Fruit fly (Drosophila melanogaster) whole organism, embryonic: ENCODE measurements around the gene CG11970.
A peak's percentile ranks its signal among the peaks of the same experiment; 100 is the strongest.

Experiments used
- Ada2b ChIP-seq: fragments of 200-800 bp; sonication (Bioruptor generic); IDR thresholded peaks from 2 replicates; pipeline ENCODE4 v1.3.6; 2022; ENCODE audit warnings: missing biosample characterization, missing genetic modification characterization
- Asciz ChIP-seq: fragments of 200-800 bp; sonication (Bioruptor generic); optimal IDR thresholded peaks from 2 replicates; lab custom pipeline; 2017; ENCODE audit warnings: missing biosample characterization, mild to moderate bottlenecking, missing genetic modification characterization, missing genetic modification reagents
- Awh ChIP-seq: fragments of 200-800 bp; sonication (Bioruptor generic); IDR thresholded peaks from 2 replicates; pipeline ENCODE4, ENCODE4 v1.3.6; 2022; ENCODE audit warnings: missing biosample characterization, missing genetic modification characterization
- CG10267 ChIP-seq: fragments of 200-800 bp; sonication (Bioruptor generic); optimal IDR thresholded peaks from 2 replicates; lab custom pipeline; 2018; ENCODE audit warnings: missing biosample characterization, mild to moderate bottlenecking, missing genetic modification characterization, moderate library complexity
- CG10366 ChIP-seq: fragments of 200-800 bp; sonication (Bioruptor generic); IDR thresholded peaks from 2 replicates; pipeline ENCODE4 v1.3.6; 2022; ENCODE audit warnings: missing biosample characterization, missing genetic modification characterization
- CG10979 ChIP-seq: fragments of 200-800 bp; sonication (Bioruptor generic); optimal IDR thresholded peaks from 2 replicates; lab custom pipeline; 2018; ENCODE audit warnings: missing biosample characterization, mild to moderate bottlenecking, missing genetic modification characterization, moderate library complexity
- CG11695 ChIP-seq: fragments of 200-800 bp; sonication (Bioruptor generic); IDR thresholded peaks from 3 replicates; pipeline ENCODE4 v1.3.6; 2022; ENCODE audit warnings: missing biosample characterization, missing genetic modification characterization
- CG12942 ChIP-seq: fragments of 200-800 bp; sonication (Bioruptor generic); optimal IDR thresholded peaks from 3 replicates; lab custom pipeline; 2016; ENCODE audit warnings: missing biosample characterization, missing genetic modification characterization
- CG15011 ChIP-seq: fragments of 200-800 bp; sonication (Bioruptor generic); optimal IDR thresholded peaks from 3 replicates; lab custom pipeline; 2018; ENCODE audit warnings: missing biosample characterization, mild to moderate bottlenecking, missing genetic modification characterization
- CG17359 ChIP-seq: fragments of 200-800 bp; sonication (Bioruptor generic); optimal IDR thresholded peaks from 3 replicates; lab custom pipeline; 2018; ENCODE audit warnings: missing biosample characterization, mild to moderate bottlenecking, missing genetic modification characterization, moderate library complexity
- CG17361 ChIP-seq: fragments of 200-800 bp; sonication (Bioruptor generic); IDR thresholded peaks from 3 replicates; pipeline ENCODE4 v1.3.6; 2022; ENCODE audit warnings: missing biosample characterization, missing genetic modification characterization
- CG17829 ChIP-seq: fragments of 200-800 bp; optimal IDR thresholded peaks from 2 replicates; lab custom pipeline; 2019; ENCODE audit warnings: missing biosample characterization, mild to moderate bottlenecking, missing genetic modification characterization, moderate library complexity
- CG2120 ChIP-seq: fragments of 200-800 bp; sonication (Bioruptor generic); optimal IDR thresholded peaks from 3 replicates; lab custom pipeline; 2016; ENCODE audit warnings: missing biosample characterization, missing genetic modification characterization
- CG2199 ChIP-seq: fragments of 200-800 bp; sonication (Bioruptor generic); IDR thresholded peaks from 3 replicates; pipeline ENCODE4 v1.3.6; 2022; ENCODE audit warnings: missing biosample characterization, missing genetic modification characterization
- CG2678 ChIP-seq: fragments of 200-800 bp; sonication (Bioruptor generic); optimal IDR thresholded peaks from 3 replicates; lab custom pipeline; 2019; ENCODE audit warnings: missing biosample characterization, mild to moderate bottlenecking, missing genetic modification characterization, moderate library complexity
- CG3726 ChIP-seq: fragments of 200-800 bp; sonication (Bioruptor generic); IDR thresholded peaks from 3 replicates; pipeline ENCODE4, ENCODE4 v1.3.6; 2022; ENCODE audit warnings: missing biosample characterization, missing genetic modification characterization
- CG4360 ChIP-seq: fragments of 200-800 bp; sonication (Bioruptor generic); IDR thresholded peaks from 2 replicates; pipeline ENCODE4 v1.3.6; 2022; ENCODE audit warnings: missing biosample characterization, missing genetic modification characterization
- CG4730 ChIP-seq: fragments of 200-800 bp; sonication (Bioruptor generic); IDR thresholded peaks from 2 replicates; pipeline ENCODE4 v1.3.6; 2022; ENCODE audit warnings: missing biosample characterization, missing genetic modification characterization
- CG6254 ChIP-seq: fragments of 200-800 bp; sonication (Bioruptor generic); optimal IDR thresholded peaks from 3 replicates; lab custom pipeline; 2017; ENCODE audit warnings: mild to moderate bottlenecking, missing biosample characterization, missing genetic modification reagents, missing genetic modification characterization
- CG7372 ChIP-seq: fragments of 200-800 bp; sonication (Bioruptor generic); IDR thresholded peaks from 2 replicates; pipeline ENCODE4 v1.3.6; 2022; ENCODE audit warnings: missing biosample characterization, missing genetic modification characterization
- CG7556 ChIP-seq: fragments of 200-800 bp; sonication (Bioruptor generic); optimal IDR thresholded peaks from 2 replicates; lab custom pipeline; 2017; ENCODE audit warnings: missing biosample characterization, mild to moderate bottlenecking, missing genetic modification characterization
- CG8388 ChIP-seq: fragments of 200-800 bp; sonication (Bioruptor generic); optimal IDR thresholded peaks from 2 replicates; lab custom pipeline; 2019; ENCODE audit warnings: missing biosample characterization, mild to moderate bottlenecking, missing genetic modification characterization, moderate library complexity
- E2f1 ChIP-seq: fragments of 200-800 bp; sonication (Bioruptor generic); IDR thresholded peaks from 2 replicates; pipeline ENCODE4 v1.3.6; 2022; ENCODE audit warnings: missing biosample characterization, missing genetic modification characterization
- Eip74EF ChIP-seq, 2 experiments: fragments of 200-800 bp in 1 of 2; fragments of >200 bp in 1 of 2; sonication (Bioruptor generic) in 1 of 2; optimal IDR thresholded peaks; 2 replicates each; lab custom pipeline; 2017 to 2019; ENCODE audit warnings: missing biosample characterization in 2 of 2, missing genetic modification characterization in 2 of 2, mild to moderate bottlenecking in 1 of 2, moderate library complexity in 1 of 2
- Jarid2 ChIP-seq: fragments of 200-800 bp; sonication (Bioruptor generic); optimal IDR thresholded peaks from 3 replicates; lab custom pipeline; 2017; ENCODE audit warnings: mild to moderate bottlenecking, missing biosample characterization, missing genetic modification reagents, missing genetic modification characterization
- MESR4 ChIP-seq: fragments of 200-800 bp; sonication (Bioruptor generic); optimal IDR thresholded peaks from 2 replicates; lab custom pipeline; 2018; ENCODE audit warnings: missing biosample characterization, mild to moderate bottlenecking, missing genetic modification characterization, moderate library complexity
- Sox102F ChIP-seq: fragments of 200-800 bp; sonication (Bioruptor generic); optimal IDR thresholded peaks from 2 replicates; lab custom pipeline; 2018; ENCODE audit warnings: missing biosample characterization, mild to moderate bottlenecking, missing genetic modification characterization, moderate library complexity
- Sry-δ ChIP-seq: fragments of 200-800 bp; sonication (Bioruptor generic); optimal IDR thresholded peaks from 2 replicates; lab custom pipeline; 2016; ENCODE audit warnings: missing biosample characterization, missing genetic modification characterization
- Stat92E ChIP-seq, 3 experiments: fragments of >200 bp in 2 of 3; fragments of 200-800 bp in 1 of 3; sonication (Bioruptor generic) in 1 of 3; optimal IDR thresholded peaks; 2 replicates each; lab custom pipeline; 2017 to 2019; ENCODE audit warnings: missing biosample characterization in 3 of 3, missing genetic modification characterization in 3 of 3, mild to moderate bottlenecking in 1 of 3, moderate library complexity in 1 of 3
- Tbp ChIP-seq: fragments of >200 bp; optimal IDR thresholded peaks from 2 replicates; lab custom pipeline; 2018; ENCODE audit warnings: missing biosample characterization, missing genetic modification characterization
- Trl ChIP-seq, 3 experiments: fragments of >200 bp in 2 of 3; fragments of 200-800 bp in 1 of 3; sonication (Bioruptor generic) in 1 of 3; optimal IDR thresholded peaks; 2 replicates in 1 of 3; 3 replicates in 2 of 3; lab custom pipeline; 2016 to 2017; ENCODE audit warnings: missing biosample characterization in 1 of 3, missing genetic modification characterization in 1 of 3
- dysf ChIP-seq: fragments of 200-800 bp; sonication (Bioruptor generic); IDR thresholded peaks from 3 replicates; pipeline ENCODE4 v1.3.6; 2022; ENCODE audit warnings: missing biosample characterization, missing genetic modification characterization
- grau ChIP-seq: fragments of 200-800 bp; optimal IDR thresholded peaks from 3 replicates; lab custom pipeline; 2019; ENCODE audit warnings: missing biosample characterization, mild to moderate bottlenecking, missing genetic modification characterization, moderate library complexity
- h ChIP-seq: fragments of >200 bp; optimal IDR thresholded peaks from 2 replicates; lab custom pipeline; 2017
- kay ChIP-seq: fragments of 200-800 bp; sonication (Bioruptor generic); optimal IDR thresholded peaks from 2 replicates; lab custom pipeline; 2016; ENCODE audit warnings: missing biosample characterization, missing genetic modification characterization
- oc ChIP-seq: fragments of 200-800 bp; sonication (Bioruptor generic); optimal IDR thresholded peaks from 2 replicates; lab custom pipeline; 2018; ENCODE audit warnings: missing biosample characterization, mild to moderate bottlenecking, missing genetic modification characterization, moderate library complexity
- prd ChIP-seq, 3 experiments: fragments of >200 bp in 2 of 3; fragments of 200-800 bp in 1 of 3; sonication (Bioruptor generic) in 1 of 3; optimal IDR thresholded peaks in 2 of 3; IDR thresholded peaks in 1 of 3; 2 replicates in 2 of 3; 3 replicates in 1 of 3; pipeline versions ENCODE4 v1.3.6 to Lab custom; 2017 to 2022; ENCODE audit warnings: missing biosample characterization in 1 of 3, missing genetic modification characterization in 1 of 3
- ranshi ChIP-seq: fragments of 200-800 bp; sonication (Bioruptor generic); IDR thresholded peaks from 2 replicates; pipeline ENCODE4 v1.3.6; 2022; ENCODE audit warnings: missing biosample characterization, missing genetic modification characterization
- salm ChIP-seq: fragments of 200-800 bp; sonication (Bioruptor generic); optimal IDR thresholded peaks from 2 replicates; lab custom pipeline; 2018; ENCODE audit warnings: missing biosample characterization, mild to moderate bottlenecking, missing genetic modification characterization
- sc ChIP-seq, 3 experiments: fragments of >200 bp in 2 of 3; fragments of 200-800 bp in 1 of 3; sonication (Bioruptor generic) in 1 of 3; optimal IDR thresholded peaks; 2 replicates in 2 of 3; 3 replicates in 1 of 3; lab custom pipeline; 2017; ENCODE audit warnings: mild to moderate bottlenecking in 1 of 3, missing biosample characterization in 1 of 3, missing genetic modification characterization in 1 of 3, missing genetic modification reagents in 1 of 3
- slou ChIP-seq: fragments of 200-800 bp; sonication (Bioruptor generic); optimal IDR thresholded peaks from 3 replicates; lab custom pipeline; 2016; ENCODE audit warnings: missing biosample characterization, missing genetic modification characterization
- slp2 ChIP-seq: fragments of 200-800 bp; sonication (Bioruptor generic); optimal IDR thresholded peaks from 2 replicates; lab custom pipeline; 2016; ENCODE audit warnings: missing biosample characterization, missing genetic modification characterization
- sr ChIP-seq: fragments of 200-800 bp; sonication (Bioruptor generic); IDR thresholded peaks from 3 replicates; pipeline ENCODE4 v1.3.6; 2022; ENCODE audit warnings: missing biosample characterization, missing genetic modification characterization

Gene CG11970

dm6 chr3R:8962860-8963755 lies 21.4 kb upstream of the CG11970 start, which contains the start of gene ich (continued):
- TF ChIP-seq MESR4 (GFP tag; lab: Kevin White, UChicago) (no peak), Awh (GFP tag; lab: Robert Waterston, UW) (no peak), Jarid2 (GFP tag; lab: Kevin White, UChicago) (peak; percentile 87), Eip74EF (GFP tag; optimal IDR thresholded peaks at IDR 0.05; lab: Kevin White, UChicago) (no peak), Trl (optimal IDR thresholded peaks at IDR 0.05; lab: Kevin White, UChicago) (peak in 1 of 2 experiments; percentile 8), Trl (GFP tag; optimal IDR thresholded peaks at IDR 0.05; lab: Kevin White, UChicago) (no peak), CG2199 (GFP tag; lab: Robert Waterston, UW) (peak; percentile 77; the same call in 1 of the 3 replicates), CG17359 (tag; lab: Kevin White, UChicago) (no peak), slou (GFP tag; lab: Kevin White, UChicago) (no peak)

- 0 out of 3 replicates have a peak, but pooled peaks have one; percentile 40 for TF ChIP-seq dysf
- TF ChIP-seq CG17359 (tag; lab: Kevin White, UChicago), result peak; percentile 75
- TF ChIP-seq CG2678, result peak; percentile 57
- no peak for TF ChIP-seq Sry-δ (GFP tag; lab: Kevin White, UChicago)
- no peak for TF ChIP-seq prd (optimal IDR thresholded peaks at IDR 0.05; lab: Kevin White, UChicago)
- peak; percentile 55; the same call in 2 of the 3 replicates for TF ChIP-seq prd (GFP tag; IDR thresholded peaks at IDR 0.05; lab: Robert Waterston, UW)
- peak; percentile 32 for TF ChIP-seq grau (tag; lab: Kevin White, UChicago)
- no peak for TF ChIP-seq CG12942 (GFP tag; lab: Kevin White, UChicago)
- peak; percentile 64 for TF ChIP-seq oc (tag; lab: Kevin White, UChicago)
- peak; percentile 84 for TF ChIP-seq Sox102F
- TF ChIP-seq sr, result no peak
- TF ChIP-seq CG17361 (GFP tag; lab: Robert Waterston, UW), result peak; percentile 46; the same call in 1 of the 3 replicates
- peak; percentile 32 for TF ChIP-seq CG17829 (tag; lab: Kevin White, UChicago)
- 0 out of 2 replicates have a peak, but pooled peaks have one; percentile 16 for TF ChIP-seq CG7372 (GFP tag; lab: Robert Waterston, UW)
- 0 out of 2 replicates have a peak, but pooled peaks have one; percentile 35 for TF ChIP-seq CG4730 (GFP tag; lab: Robert Waterston, UW)
- TF ChIP-seq CG7556, result peak; percentile 4
- TF ChIP-seq CG4360, result peak; percentile 63
- no peak for TF ChIP-seq CG6254 (GFP tag; lab: Kevin White, UChicago)
- TF ChIP-seq Asciz (GFP tag; lab: Kevin White, UChicago), result peak; percentile 51
- TF ChIP-seq CG8388 (GFP tag; lab: Kevin White, UChicago), result peak; percentile 44
- TF ChIP-seq CG10366, result peak; percentile 27; the same call in 1 of the 2 replicates
- TF ChIP-seq sc (optimal IDR thresholded peaks at IDR 0.05; lab: Kevin White, UChicago), result no peak
- peak; percentile 19 for TF ChIP-seq sc (GFP tag; optimal IDR thresholded peaks at IDR 0.05; lab: Kevin White, UChicago)
- no peak for TF ChIP-seq CG2120 (GFP tag; lab: Kevin White, UChicago)
- 0 out of 2 replicates have a peak, but pooled peaks have one; percentile 8 for TF ChIP-seq E2f1 (GFP tag; lab: Robert Waterston, UW)
- peak; percentile 4 for TF ChIP-seq salm (tag; lab: Kevin White, UChicago)
- TF ChIP-seq CG15011, result no peak
- no peak for TF ChIP-seq ranshi
- TF ChIP-seq CG3726 (GFP tag; lab: Robert Waterston, UW), result 0 out of 3 replicates have a peak, but pooled peaks have one; percentile 32
- TF ChIP-seq CG11695 (GFP tag; lab: Robert Waterston, UW), result no peak
- no peak for TF ChIP-seq slp2 (GFP tag; lab: Kevin White, UChicago)
- no peak for TF ChIP-seq Tbp
- no peak for TF ChIP-seq Stat92E (GFP tag; optimal IDR thresholded peaks at IDR 0.05; lab: Kevin White, UChicago)
- no peak for TF ChIP-seq kay (GFP tag; lab: Kevin White, UChicago)
- TF ChIP-seq h, result no peak
- peak; percentile 20; the same call in 1 of the 2 replicates for TF ChIP-seq Ada2b
- peak; percentile 41 for TF ChIP-seq CG10979 (tag; lab: Kevin White, UChicago)
- peak; percentile 17 for TF ChIP-seq CG10267 (tag; lab: Kevin White, UChicago)
These were observed 20.7 kb upstream of the CG11970 start for dm6 chr3R:8963756-8964342.
